Worm (Caenorhabditis elegans) whole organism, late embryonic: ENCODE results near the gene dhrr-1.

Experiments
- ceh-9 ChIP-seq: sonication (generic microtip); optimal IDR thresholded peaks from 2 replicates; lab custom pipeline; 2016; ENCODE audit warnings: mild to moderate bottlenecking, missing genetic modification characterization, inconsistent platforms, missing compliant biosample characterization
- elt-2 ChIP-seq: sonication (generic microtip); optimal IDR thresholded peaks from 2 replicates; lab custom pipeline; 2016; ENCODE audit warnings: missing genetic modification reagents, missing genetic modification characterization, missing compliant biosample characterization
- gmeb-2 ChIP-seq: sonication (generic microtip); optimal IDR thresholded peaks from 2 replicates; lab custom pipeline; 2016; ENCODE audit warnings: missing genetic modification characterization, inconsistent platforms, missing compliant biosample characterization
- madf-2 ChIP-seq: sonication (generic microtip); optimal IDR thresholded peaks from 2 replicates; lab custom pipeline; 2017; ENCODE audit warnings: missing genetic modification characterization, missing compliant biosample characterization
- npax-4 ChIP-seq: sonication (generic microtip); optimal IDR thresholded peaks from 2 replicates; lab custom pipeline; 2016; ENCODE audit warnings: missing genetic modification characterization, missing compliant biosample characterization
- pax-1 ChIP-seq: fragments of 150-350 bp; optimal IDR thresholded peaks from 2 replicates; lab custom pipeline; 2014; ENCODE audit warnings: missing biosample characterization, missing genetic modification characterization
- pha-2 ChIP-seq: sonication (generic microtip); optimal IDR thresholded peaks from 2 replicates; lab custom pipeline; 2017; ENCODE audit warnings: mild to moderate bottlenecking, missing genetic modification characterization, missing compliant biosample characterization
- pros-1 ChIP-seq: fragments of 150-350 bp; optimal IDR thresholded peaks from 2 replicates; lab custom pipeline; 2014; ENCODE audit warnings: missing biosample characterization, missing genetic modification reagents, missing genetic modification characterization
- unc-42 ChIP-seq: sonication (generic microtip); optimal IDR thresholded peaks from 2 replicates; lab custom pipeline; 2016; ENCODE audit warnings: missing genotype, missing genetic modification characterization, missing compliant biosample characterization

DNA sequence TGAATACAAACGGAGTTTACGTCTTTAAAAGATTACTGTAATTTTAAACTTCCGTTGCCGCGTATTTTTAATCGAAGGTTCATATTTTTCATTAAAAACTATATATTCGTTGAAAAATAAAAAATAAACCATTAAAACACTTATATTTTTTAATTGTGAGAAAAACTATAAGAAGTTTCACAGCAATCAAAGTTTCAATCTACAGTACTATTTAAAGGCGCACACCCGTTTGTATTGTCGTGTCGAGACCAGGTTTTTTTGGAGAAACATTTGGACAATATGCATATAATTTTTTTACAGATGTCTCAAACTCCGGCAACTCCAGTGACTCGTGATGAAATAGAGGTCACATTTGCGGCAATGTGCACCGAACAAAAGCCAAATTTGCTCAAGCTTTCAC, 29.4 kb downstream of the dhrr-1 start, which contains the start of gene R08D7.5:
- TF ChIP-seq npax-4 (tag; lab: Kevin White, UChicago) (no peak), gmeb-2 (tag; lab: Kevin White, UChicago) (no peak), madf-2 (tag; lab: Kevin White, UChicago) (no peak), pha-2 (tag; lab: Kevin White, UChicago) (no peak), elt-2 (no peak), ceh-9 (no peak), unc-42 (tag; lab: Kevin White, UChicago) (no peak), pax-1 (no peak), pros-1 (tag; lab: Kevin White, UChicago) (no peak)
